Worm (Caenorhabditis elegans) whole organism, L2 larva: Measurements from ENCODE around the gene zfp-2.
A peak's percentile ranks its signal among the peaks of the same experiment; 100 is the strongest.

Source experiments
- C34F6.9 ChIP-seq: fragments of 150-350 bp; optimal IDR thresholded peaks from 2 replicates; lab custom pipeline; 2014; ENCODE audit warnings: missing biosample characterization, missing genetic modification characterization
- F13H6.1 ChIP-seq: sonication (generic microtip); optimal IDR thresholded peaks from 2 replicates; lab custom pipeline; 2016; ENCODE audit warnings: missing genetic modification characterization, missing compliant biosample characterization
- R02D3.7 ChIP-seq: fragments of 150-350 bp; optimal IDR thresholded peaks from 2 replicates; lab custom pipeline; 2014; ENCODE audit warnings: missing biosample characterization, missing genetic modification characterization
- Y55F3AM.14 ChIP-seq: fragments of 200-800 bp; sonication (Bioruptor generic); optimal IDR thresholded peaks from 2 replicates; lab custom pipeline; 2018; ENCODE audit warnings: mild to moderate bottlenecking, missing genetic modification characterization, missing compliant biosample characterization
- ZK546.5 ChIP-seq: sonication (generic microtip); optimal IDR thresholded peaks from 2 replicates; lab custom pipeline; 2017; ENCODE audit warnings: missing biosample characterization, missing genetic modification characterization
- ama-1 ChIP-seq: fragments of 150-350 bp; optimal IDR thresholded peaks from 2 replicates; lab custom pipeline; 2018; ENCODE audit warnings: inconsistent platforms
- blmp-1 ChIP-seq: sonication (generic microtip); optimal IDR thresholded peaks from 2 replicates; lab custom pipeline; 2017; ENCODE audit warnings: missing genetic modification characterization, mild to moderate bottlenecking, missing compliant biosample characterization, antibody characterized with exemption, moderate library complexity; ENCODE audit not compliant: insufficient read depth
- ceh-16 ChIP-seq: fragments of 150-350 bp; optimal IDR thresholded peaks from 2 replicates; lab custom pipeline; 2014; ENCODE audit warnings: missing biosample characterization, missing genetic modification characterization
- ceh-82 ChIP-seq: fragments of 150-350 bp; optimal IDR thresholded peaks from 2 replicates; lab custom pipeline; 2014; ENCODE audit warnings: missing biosample characterization, missing genetic modification characterization
- crh-2 ChIP-seq: sonication (generic microtip); optimal IDR thresholded peaks from 2 replicates; lab custom pipeline; 2017; ENCODE audit warnings: missing biosample characterization, missing genetic modification characterization
- egl-27 ChIP-seq: sonication (generic microtip); optimal IDR thresholded peaks from 3 replicates; lab custom pipeline; 2017; ENCODE audit warnings: missing biosample characterization, missing genetic modification reagents, missing genetic modification characterization
- elt-1 ChIP-seq: fragments of 150-350 bp; optimal IDR thresholded peaks from 2 replicates; lab custom pipeline; 2014; ENCODE audit warnings: missing biosample characterization, missing genetic modification characterization
- elt-3 ChIP-seq: sonication (generic microtip); optimal IDR thresholded peaks from 2 replicates; lab custom pipeline; 2017; ENCODE audit warnings: missing biosample characterization, missing genetic modification characterization
- gmeb-1 ChIP-seq: fragments of 150-350 bp; optimal IDR thresholded peaks from 2 replicates; lab custom pipeline; 2014; ENCODE audit warnings: missing biosample characterization, missing genetic modification characterization
- lin-39 ChIP-seq: fragments of 150-350 bp; optimal IDR thresholded peaks from 2 replicates; lab custom pipeline; 2014; ENCODE audit warnings: missing biosample characterization, missing genetic modification reagents, missing genetic modification characterization
- mab-5 ChIP-seq: fragments of 150-350 bp; optimal IDR thresholded peaks from 2 replicates; lab custom pipeline; 2014; ENCODE audit warnings: missing biosample characterization, missing genetic modification characterization
- mbf-1 ChIP-seq: sonication (generic microtip); optimal IDR thresholded peaks from 2 replicates; lab custom pipeline; 2017; ENCODE audit warnings: missing biosample characterization, missing genetic modification characterization
- mdl-1 ChIP-seq, 2 experiments: fragments of 150-350 bp in 1 of 2; sonication (generic microtip) in 1 of 2; optimal IDR thresholded peaks; 2 replicates each; lab custom pipeline; 2017; ENCODE audit warnings: missing biosample characterization in 2 of 2, missing genetic modification characterization in 2 of 2
- nhr-10 ChIP-seq: sonication (generic microtip); optimal IDR thresholded peaks from 2 replicates; lab custom pipeline; 2017; ENCODE audit warnings: missing biosample characterization, missing genetic modification characterization
- nhr-11 ChIP-seq: fragments of 150-350 bp; optimal IDR thresholded peaks from 2 replicates; lab custom pipeline; 2014; ENCODE audit warnings: missing biosample characterization, missing genetic modification characterization
- nhr-129 ChIP-seq: fragments of 150-350 bp; optimal IDR thresholded peaks from 2 replicates; lab custom pipeline; 2014; ENCODE audit warnings: missing biosample characterization, missing genetic modification characterization
- nhr-21 ChIP-seq: fragments of 150-350 bp; optimal IDR thresholded peaks from 2 replicates; lab custom pipeline; 2014; ENCODE audit warnings: missing biosample characterization, missing genetic modification characterization
- nhr-237 ChIP-seq: fragments of 150-350 bp; optimal IDR thresholded peaks from 2 replicates; lab custom pipeline; 2014; ENCODE audit warnings: missing biosample characterization, missing genetic modification characterization
- nhr-25 ChIP-seq: fragments of 150-350 bp; sonication (generic microtip); optimal IDR thresholded peaks from 3 replicates; lab custom pipeline; 2014; ENCODE audit warnings: missing biosample characterization, missing genetic modification characterization
- nhr-6 ChIP-seq: fragments of 150-350 bp; optimal IDR thresholded peaks from 2 replicates; lab custom pipeline; 2014; ENCODE audit warnings: missing biosample characterization, missing genetic modification characterization
- peb-1 ChIP-seq: fragments of 150-350 bp; optimal IDR thresholded peaks from 2 replicates; lab custom pipeline; 2014; ENCODE audit warnings: missing biosample characterization, missing genetic modification characterization
- skn-1 ChIP-seq: sonication (generic microtip); optimal IDR thresholded peaks from 2 replicates; lab custom pipeline; 2017; ENCODE audit warnings: missing biosample characterization, missing genetic modification characterization
- sma-9 ChIP-seq, 2 experiments: fragments of 150-350 bp in 1 of 2; sonication (generic microtip) in 1 of 2; optimal IDR thresholded peaks; 2 replicates each; lab custom pipeline; 2014 to 2016; ENCODE audit warnings: missing genetic modification characterization in 2 of 2, mild to moderate bottlenecking in 1 of 2, missing biosample characterization in 1 of 2, missing compliant biosample characterization in 1 of 2, missing genetic modification reagents in 1 of 2, moderate library complexity in 1 of 2
- snpc-4 ChIP-seq: fragments of 150-350 bp; optimal IDR thresholded peaks from 2 replicates; lab custom pipeline; 2014; ENCODE audit warnings: missing biosample characterization, missing genetic modification characterization
- unc-39 ChIP-seq: fragments of 150-350 bp; optimal IDR thresholded peaks from 2 replicates; lab custom pipeline; 2014; ENCODE audit warnings: missing biosample characterization, missing genetic modification characterization
- unc-55 ChIP-seq: fragments of 150-350 bp; sonication (generic microtip); optimal IDR thresholded peaks from 3 replicates; lab custom pipeline; 2014; ENCODE audit warnings: missing biosample characterization, missing genetic modification reagents, missing genetic modification characterization
- unc-62 ChIP-seq: fragments of 150-350 bp; optimal IDR thresholded peaks from 2 replicates; lab custom pipeline; 2014; ENCODE audit warnings: missing biosample characterization, missing genetic modification reagents, missing genetic modification characterization
- ztf-1 ChIP-seq: fragments of 200-800 bp; sonication (Bioruptor generic); conservative IDR thresholded peaks from 2 replicates; pipeline ENCODE4 v1.3.6; 2022; ENCODE audit warnings: missing genetic modification characterization, missing compliant biosample characterization

The zfp-2 gene

ce11 chrII:9606485-9607036 lies 49.1 kb downstream of the zfp-2 start:
- no peak for TF ChIP-seq R02D3.7 (tag; lab: Kevin White, UChicago)
- TF ChIP-seq elt-3 (tag; lab: Kevin White, UChicago): no peak
- TF ChIP-seq nhr-11 (tag; lab: Kevin White, UChicago): no peak
- no peak for TF ChIP-seq mab-5
- no peak for TF ChIP-seq blmp-1 (tag; lab: Kevin White, UChicago)
- no peak for TF ChIP-seq ama-1 (lab: Kevin White, UChicago)
- TF ChIP-seq nhr-25 (tag; lab: Kevin White, UChicago): no peak
- no peak for TF ChIP-seq Y55F3AM.14 (GFP tag; lab: Kevin White, UChicago)
- TF ChIP-seq gmeb-1 (tag; lab: Kevin White, UChicago): no peak
- no peak for TF ChIP-seq nhr-129 (tag; lab: Kevin White, UChicago)
- peak in 1 of 2 experiments; percentile 12 for TF ChIP-seq mdl-1 (tag; optimal IDR thresholded peaks at IDR 0.05; lab: Kevin White, UChicago)
- no peak for TF ChIP-seq peb-1 (tag; lab: Kevin White, UChicago)
- TF ChIP-seq skn-1 (tag; lab: Kevin White, UChicago): no peak
- TF ChIP-seq nhr-237: no peak
- TF ChIP-seq ZK546.5 (tag; lab: Kevin White, UChicago): no peak
- TF ChIP-seq unc-55 (GFP tag; lab: Kevin White, UChicago): peak; percentile 72
- peak; percentile 30 for TF ChIP-seq crh-2
- TF ChIP-seq lin-39 (tag; lab: Kevin White, UChicago): no peak
- no peak for TF ChIP-seq egl-27 (tag; lab: Kevin White, UChicago)
- no peak for TF ChIP-seq mbf-1 (tag; lab: Kevin White, UChicago)
- no peak for TF ChIP-seq F13H6.1 (tag; lab: Kevin White, UChicago)
- TF ChIP-seq unc-39 (tag; lab: Kevin White, UChicago): no peak
- no peak for TF ChIP-seq nhr-6 (tag; lab: Kevin White, UChicago)
- TF ChIP-seq ceh-16: no peak
- peak; percentile 39 for TF ChIP-seq C34F6.9 (tag; lab: Kevin White, UChicago)
- TF ChIP-seq nhr-21 (tag; lab: Kevin White, UChicago): no peak
- no peak for TF ChIP-seq snpc-4
- no peak for TF ChIP-seq elt-1 (tag; lab: Kevin White, UChicago)
- no peak for TF ChIP-seq nhr-10 (tag; lab: Kevin White, UChicago)
- no peak for TF ChIP-seq ceh-82 (tag; lab: Kevin White, UChicago)
- no peak for TF ChIP-seq unc-62

DNA sequence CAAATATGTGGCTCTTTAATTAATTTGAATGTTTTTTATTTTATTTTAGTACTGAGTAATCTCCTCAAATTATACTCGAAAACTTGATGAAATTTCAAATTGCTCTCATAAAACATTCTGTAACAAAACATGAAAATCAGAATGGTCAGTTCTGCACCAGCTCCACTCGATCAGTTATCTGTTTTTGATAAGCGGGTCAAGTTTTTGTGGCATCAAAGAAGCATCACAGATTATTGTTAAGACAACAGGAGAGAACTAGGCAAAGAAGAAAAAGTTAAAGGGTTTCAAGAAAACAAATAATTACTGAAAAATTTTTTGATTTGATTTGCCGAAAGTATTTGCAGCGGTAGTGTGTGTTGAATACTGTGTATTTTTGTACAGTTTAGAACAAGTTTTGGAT lies 49.7 kb downstream of the zfp-2 start:
- TF ChIP-seq ztf-1 (no peak), sma-9 (GFP tag; optimal IDR thresholded peaks at IDR 0.05; lab: Kevin White, UChicago) (peak; percentile 52), sma-9 (tag; optimal IDR thresholded peaks at IDR 0.05; lab: Kevin White, UChicago) (no peak), nhr-10 (tag; lab: Kevin White, UChicago) (no peak)
